Fruit fly (Drosophila melanogaster) whole organism, wandering third instar larva: Measurements from ENCODE around the gene CG10660.

Experiments used
- Abd-B ChIP-seq: fragments of >200 bp; optimal IDR thresholded peaks from 2 replicates; lab custom pipeline; 2017; ENCODE audit warnings: missing biosample characterization, missing genetic modification characterization
- CG32264 ChIP-seq: fragments of 200-800 bp; sonication (Bioruptor generic); optimal IDR thresholded peaks from 2 replicates; lab custom pipeline; 2016; ENCODE audit warnings: missing biosample characterization, missing genetic modification characterization
- CG9705 ChIP-seq: fragments of 200-800 bp; sonication (Bioruptor generic); optimal IDR thresholded peaks from 2 replicates; lab custom pipeline; 2018; ENCODE audit warnings: missing biosample characterization, mild to moderate bottlenecking, missing genetic modification characterization
- CrebA ChIP-seq: fragments of 200-800 bp; sonication (Bioruptor generic); optimal IDR thresholded peaks from 2 replicates; lab custom pipeline; 2016; ENCODE audit warnings: missing biosample characterization, mild to moderate bottlenecking, missing genetic modification characterization, borderline replicate concordance
- Dfd ChIP-seq: fragments of >200 bp; optimal IDR thresholded peaks from 2 replicates; lab custom pipeline; 2017; ENCODE audit warnings: missing biosample characterization, missing genetic modification characterization
- Dif ChIP-seq: fragments of 200-275, 200-300 bp; sonication (Bioruptor generic); optimal IDR thresholded peaks from 2 replicates; lab custom pipeline; 2018; ENCODE audit warnings: missing biosample characterization, missing genetic modification characterization; ENCODE audit not compliant: partially characterized antibody
- GATAd ChIP-seq: sonication (Bioruptor generic); optimal IDR thresholded peaks from 2 replicates; lab custom pipeline; 2016; ENCODE audit warnings: missing biosample characterization, missing genetic modification characterization
- HLH106 ChIP-seq: fragments of 200-800 bp; optimal IDR thresholded peaks from 3 replicates; lab custom pipeline; 2019; ENCODE audit warnings: missing biosample characterization, mild to moderate bottlenecking, missing genetic modification characterization, moderate library complexity
- Hnf4 ChIP-seq: fragments of 200-800 bp; sonication (Bioruptor generic); optimal IDR thresholded peaks from 2 replicates; lab custom pipeline; 2016; ENCODE audit warnings: missing biosample characterization, mild to moderate bottlenecking, missing genetic modification characterization
- Hr78 ChIP-seq: fragments of >200 bp; optimal IDR thresholded peaks from 2 replicates; lab custom pipeline; 2017; ENCODE audit warnings: missing biosample characterization, missing genetic modification characterization
- Hr83 ChIP-seq: fragments of 200-300 bp; sonication (Bioruptor generic); optimal IDR thresholded peaks from 2 replicates; lab custom pipeline; 2016; ENCODE audit warnings: missing biosample characterization, mild to moderate bottlenecking, missing genetic modification characterization, moderate library complexity; ENCODE audit not compliant: poor library complexity, severe bottlenecking
- Jra ChIP-seq: sonication (Bioruptor generic); optimal IDR thresholded peaks from 2 replicates; lab custom pipeline; 2016; ENCODE audit warnings: missing biosample characterization, missing genetic modification characterization
- Mio ChIP-seq: sonication (Bioruptor generic); optimal IDR thresholded peaks from 2 replicates; lab custom pipeline; 2016; ENCODE audit warnings: missing biosample characterization, missing genetic modification characterization
- Myc ChIP-seq: fragments of >200 bp; optimal IDR thresholded peaks from 2 replicates; lab custom pipeline; 2017
- N ChIP-seq: fragments of >200 bp; optimal IDR thresholded peaks from 2 replicates; lab custom pipeline; 2018; ENCODE audit warnings: missing biosample characterization, missing external identifiers, missing genetic modification characterization
- OdsH ChIP-seq: fragments of 200-800 bp; sonication (Bioruptor generic); optimal IDR thresholded peaks from 2 replicates; lab custom pipeline; 2016; ENCODE audit warnings: missing biosample characterization, mild to moderate bottlenecking, missing genetic modification characterization
- Rel ChIP-seq, 2 experiments: fragments of 200-800 bp; sonication (Bioruptor generic) in 1 of 2; optimal IDR thresholded peaks; 2 replicates in 1 of 2; 3 replicates in 1 of 2; lab custom pipeline; 2016 to 2019; ENCODE audit warnings: mild to moderate bottlenecking in 2 of 2, missing biosample characterization in 2 of 2, missing genetic modification characterization in 2 of 2, moderate library complexity in 1 of 2
- Sp1 ChIP-seq: fragments of 200-800 bp; sonication (Bioruptor generic); optimal IDR thresholded peaks from 3 replicates; lab custom pipeline; 2019; ENCODE audit warnings: missing biosample characterization, mild to moderate bottlenecking, missing genetic modification characterization, moderate library complexity
- Vsx2 ChIP-seq: fragments of 200-300, 225-300 bp; sonication (Bioruptor generic); optimal IDR thresholded peaks from 2 replicates; lab custom pipeline; 2018; ENCODE audit warnings: missing biosample characterization, missing genetic modification characterization; ENCODE audit not compliant: partially characterized antibody
- br ChIP-seq: fragments of 200-800 bp; sonication (Bioruptor generic); optimal IDR thresholded peaks from 2 replicates; lab custom pipeline; 2016; ENCODE audit warnings: missing biosample characterization, missing genetic modification characterization
- brk ChIP-seq: fragments of 200-800 bp; sonication (Bioruptor generic); optimal IDR thresholded peaks from 2 replicates; lab custom pipeline; 2016; ENCODE audit warnings: missing biosample characterization, mild to moderate bottlenecking, missing genetic modification characterization
- dl ChIP-seq, 2 experiments: fragments of 175-275, 200-275 bp in 1 of 2; fragments of 200-275 bp in 1 of 2; sonication (Bioruptor generic); optimal IDR thresholded peaks; lab custom pipeline; 2018; ENCODE audit warnings: mild to moderate bottlenecking in 2 of 2, missing biosample characterization in 2 of 2, missing genetic modification characterization in 2 of 2, moderate library complexity in 2 of 2; ENCODE audit not compliant: partially characterized antibody in 2 of 2, insufficient read depth in 1 of 2
- dmrt93B ChIP-seq: fragments of 200-800 bp; sonication (Bioruptor generic); optimal IDR thresholded peaks from 2 replicates; lab custom pipeline; 2018; ENCODE audit warnings: missing biosample characterization, mild to moderate bottlenecking, missing genetic modification characterization
- dsf ChIP-seq: sonication (Bioruptor generic); optimal IDR thresholded peaks from 2 replicates; lab custom pipeline; 2016; ENCODE audit warnings: missing biosample characterization, missing genetic modification characterization, borderline replicate concordance
- ey ChIP-seq: fragments of 200-800 bp; sonication (Bioruptor generic); optimal IDR thresholded peaks from 2 replicates; lab custom pipeline; 2016; ENCODE audit warnings: missing biosample characterization, missing genetic modification characterization
- foxo ChIP-seq, 2 experiments: fragments of 200-800 bp; sonication (Bioruptor generic); optimal IDR thresholded peaks; 2 replicates in 1 of 2; 3 replicates in 1 of 2; lab custom pipeline; 2016 to 2017; ENCODE audit warnings: missing biosample characterization in 2 of 2, missing genetic modification characterization in 2 of 2
- fru ChIP-seq: fragments of 200-800 bp; sonication (Bioruptor generic); optimal IDR thresholded peaks from 3 replicates; lab custom pipeline; 2016; ENCODE audit warnings: missing biosample characterization, mild to moderate bottlenecking, missing genetic modification characterization
- h ChIP-seq: fragments of 200-800 bp; sonication (Bioruptor generic); optimal IDR thresholded peaks from 3 replicates; lab custom pipeline; 2016; ENCODE audit warnings: missing biosample characterization, mild to moderate bottlenecking, missing genetic modification characterization
- jim ChIP-seq: fragments of 175-275, 200-325 bp; sonication (Bioruptor generic); optimal IDR thresholded peaks from 2 replicates; lab custom pipeline; 2016; ENCODE audit warnings: missing biosample characterization, mild to moderate bottlenecking, missing genetic modification characterization
- lola ChIP-seq: fragments of >200 bp; optimal IDR thresholded peaks from 2 replicates; lab custom pipeline; 2017; ENCODE audit warnings: missing biosample characterization, missing genetic modification characterization
- pan ChIP-seq: fragments of >200 bp; optimal IDR thresholded peaks from 2 replicates; lab custom pipeline; 2017
- psq ChIP-seq: fragments of 200-800 bp; sonication (Bioruptor generic); optimal IDR thresholded peaks from 3 replicates; lab custom pipeline; 2017; ENCODE audit warnings: missing biosample characterization, mild to moderate bottlenecking, missing genetic modification characterization, moderate library complexity
- rgr ChIP-seq: fragments of 200-800 bp; sonication (Bioruptor generic); optimal IDR thresholded peaks from 3 replicates; lab custom pipeline; 2016; ENCODE audit warnings: missing biosample characterization, mild to moderate bottlenecking, missing genetic modification characterization
- sage ChIP-seq: fragments of 200-800 bp; sonication (Bioruptor generic); optimal IDR thresholded peaks from 2 replicates; lab custom pipeline; 2016; ENCODE audit warnings: missing biosample characterization, mild to moderate bottlenecking, missing genetic modification characterization
- sv ChIP-seq: fragments of 200-800 bp; sonication (Bioruptor generic); optimal IDR thresholded peaks from 3 replicates; lab custom pipeline; 2016; ENCODE audit warnings: missing biosample characterization, missing genetic modification characterization
- tai ChIP-seq: sonication (Bioruptor generic); optimal IDR thresholded peaks from 2 replicates; lab custom pipeline; 2016; ENCODE audit warnings: missing biosample characterization, missing genetic modification characterization
- usp ChIP-seq: fragments of >200 bp; optimal IDR thresholded peaks from 2 replicates; lab custom pipeline; 2017; ENCODE audit warnings: missing biosample characterization, missing genetic modification characterization
- woc ChIP-seq: sonication (Bioruptor generic); optimal IDR thresholded peaks from 2 replicates; lab custom pipeline; 2016; ENCODE audit warnings: missing biosample characterization, mild to moderate bottlenecking, missing genetic modification characterization

Gene CG10660

dm6 chr3L:12533392-12534070, 43.1 kb upstream of the CG10660 start, which contains the start of the genes Tsf2 and CG34242:
Tsf2 (minus strand) TSS chr3L:12533724.
CG34242 (plus strand) TSS chr3L:12533996.
- TF ChIP-seq GATAd (GFP tag; lab: Kevin White, UChicago) (no peak), Hr83 (GFP tag; lab: Kevin White, UChicago) (no peak), br (GFP tag; lab: Kevin White, UChicago) (no peak), foxo (GFP tag; optimal IDR thresholded peaks at IDR 0.05; lab: Kevin White, UChicago) (peak in 1 of 2 experiments; percentile 75), fru (GFP tag; lab: Kevin White, UChicago) (peak; percentile 63), woc (GFP tag; lab: Kevin White, UChicago) (peak; percentile 46), Abd-B (GFP tag; lab: Kevin White, UChicago) (no peak), usp (GFP tag; lab: Kevin White, UChicago) (no peak), Myc (lab: Kevin White, UChicago) (peak; percentile 39), N (GFP tag; lab: Kevin White, UChicago) (no peak), sage (peak; percentile 56), Rel (GFP tag; optimal IDR thresholded peaks at IDR 0.05; lab: Kevin White, UChicago) (no peak), Rel (tag; optimal IDR thresholded peaks at IDR 0.05; lab: Kevin White, UChicago) (peak; percentile 80), OdsH (GFP tag; lab: Kevin White, UChicago) (no peak), rgr (peak; percentile 23), tai (GFP tag; lab: Kevin White, UChicago) (no peak), psq (GFP tag; lab: Kevin White, UChicago) (no peak), CrebA (GFP tag; lab: Kevin White, UChicago) (no peak), Vsx2 (GFP tag; lab: Kevin White, UChicago) (no peak), jim (GFP tag; lab: Kevin White, UChicago) (no peak), lola (GFP tag; lab: Kevin White, UChicago) (no peak), dsf (no peak), pan (lab: Kevin White, UChicago) (no peak), CG9705 (GFP tag; lab: Kevin White, UChicago) (peak; percentile 28), dl (GFP tag; optimal IDR thresholded peaks at IDR 0.05; lab: Kevin White, UChicago; ENCODE audit: insufficient read depth in 1 of 2, partially characterized antibody in 2 of 2) (no peak), CG32264 (no peak), sv (GFP tag; lab: Kevin White, UChicago) (peak; percentile 16), h (GFP tag; lab: Kevin White, UChicago) (no peak), Dfd (GFP tag; lab: Kevin White, UChicago) (no peak), HLH106 (peak; percentile 94), ey (GFP tag; lab: Kevin White, UChicago) (no peak), Hnf4 (GFP tag; lab: Kevin White, UChicago) (no peak), Hr78 (GFP tag; lab: Kevin White, UChicago) (no peak), Dif (GFP tag; lab: Kevin White, UChicago) (no peak), Jra (GFP tag; lab: Kevin White, UChicago) (no peak), Mio (GFP tag; lab: Kevin White, UChicago) (no peak), dmrt93B (GFP tag; lab: Kevin White, UChicago) (peak; percentile 81), Sp1 (GFP tag; lab: Kevin White, UChicago) (peak; percentile 4), brk (GFP tag; lab: Kevin White, UChicago) (no peak)

- TF ChIP-seq N (GFP tag; lab: Kevin White, UChicago) = no peak
- no peak for TF ChIP-seq CrebA (GFP tag; lab: Kevin White, UChicago)
- no peak for TF ChIP-seq jim (GFP tag; lab: Kevin White, UChicago)
- TF ChIP-seq Vsx2 (GFP tag; lab: Kevin White, UChicago) = no peak
- TF ChIP-seq Mio (GFP tag; lab: Kevin White, UChicago) = no peak
- no peak for TF ChIP-seq Dfd (GFP tag; lab: Kevin White, UChicago)
- no peak for TF ChIP-seq dmrt93B (GFP tag; lab: Kevin White, UChicago)
- no peak for TF ChIP-seq tai (GFP tag; lab: Kevin White, UChicago)
- TF ChIP-seq usp (GFP tag; lab: Kevin White, UChicago) = no peak
- TF ChIP-seq Jra (GFP tag; lab: Kevin White, UChicago) = no peak
- TF ChIP-seq foxo (GFP tag; optimal IDR thresholded peaks at IDR 0.05; lab: Kevin White, UChicago) = no peak
These were observed 41.7 kb upstream of the CG10660 start for dm6 chr3L:12532220-12532619.
